Worm (Caenorhabditis elegans) whole organism, L1 larva: Measurements from ENCODE around the gene Y54E2A.4.
A peak's percentile ranks its signal among the peaks of the same experiment; 100 is the strongest.

Experiments
- C04F5.9 ChIP-seq: sonication (generic microtip); optimal IDR thresholded peaks from 2 replicates; lab custom pipeline; 2016; ENCODE audit warnings: missing genetic modification characterization, missing compliant biosample characterization
- F16B12.6 ChIP-seq: fragments of 150-350 bp; optimal IDR thresholded peaks from 2 replicates; lab custom pipeline; 2014; ENCODE audit warnings: missing biosample characterization, missing genetic modification characterization
- Y116A8C.19 ChIP-seq: sonication (generic microtip); optimal IDR thresholded peaks from 2 replicates; lab custom pipeline; 2016; ENCODE audit warnings: missing compliant biosample characterization, missing genetic modification characterization, borderline replicate concordance
- aha-1 ChIP-seq: fragments of 150-350 bp; optimal IDR thresholded peaks from 2 replicates; lab custom pipeline; 2014; ENCODE audit warnings: missing biosample characterization, missing genetic modification characterization
- alr-1 ChIP-seq: fragments of 200-800 bp; sonication (Bioruptor generic); optimal IDR thresholded peaks from 2 replicates; lab custom pipeline; 2018; ENCODE audit warnings: borderline replicate concordance, mild to moderate bottlenecking, missing genetic modification characterization, missing compliant biosample characterization
- aly-2 ChIP-seq: fragments of 150-350 bp; optimal IDR thresholded peaks from 2 replicates; lab custom pipeline; 2014; ENCODE audit warnings: missing biosample characterization, missing genetic modification characterization
- ama-1 ChIP-seq: fragments of 150-350 bp; optimal IDR thresholded peaks from 2 replicates; lab custom pipeline; 2014
- blmp-1 ChIP-seq: fragments of 150-350 bp; optimal IDR thresholded peaks from 2 replicates; lab custom pipeline; 2014; ENCODE audit warnings: missing biosample characterization, missing genetic modification characterization
- ceh-8 ChIP-seq: fragments of 200-800 bp; sonication (Bioruptor generic); optimal IDR thresholded peaks from 2 replicates; lab custom pipeline; 2018; ENCODE audit warnings: mild to moderate bottlenecking, missing genetic modification characterization, moderate library complexity, missing compliant biosample characterization
- ceh-88 ChIP-seq: fragments of 200-800 bp; sonication (Bioruptor generic); IDR thresholded peaks from 2 replicates; pipeline ENCODE4 v1.3.6; 2022; ENCODE audit warnings: missing genetic modification characterization, missing compliant biosample characterization
- ceh-90 ChIP-seq: sonication (generic microtip); optimal IDR thresholded peaks from 2 replicates; lab custom pipeline; 2016; ENCODE audit warnings: missing genetic modification characterization, missing compliant biosample characterization
- dpl-1 ChIP-seq, 3 experiments: fragments of 150-350 bp in 2 of 3; sonication (generic microtip) in 1 of 3; optimal IDR thresholded peaks; 2 replicates each; lab custom pipeline; 2014 to 2017; ENCODE audit warnings: missing biosample characterization in 3 of 3, missing genetic modification characterization in 3 of 3, missing genetic modification reagents in 3 of 3
- dsc-1 ChIP-seq: sonication (generic microtip); optimal IDR thresholded peaks from 2 replicates; lab custom pipeline; 2016; ENCODE audit warnings: mild to moderate bottlenecking, missing genetic modification characterization, missing compliant biosample characterization
- efl-1 ChIP-seq, 4 experiments: fragments of 150-350 bp; optimal IDR thresholded peaks in 3 of 4; peaks in 1 of 4; 1 replicate in 1 of 4; 2 replicates in 3 of 4; lab custom pipeline; 2014; ENCODE audit warnings: missing biosample characterization in 2 of 4, missing genetic modification characterization in 2 of 4, missing genetic modification reagents in 2 of 4
- egl-13 ChIP-seq: sonication (generic microtip); optimal IDR thresholded peaks from 2 replicates; lab custom pipeline; 2016; ENCODE audit warnings: missing genotype, missing genetic modification reagents, missing genetic modification characterization, missing compliant biosample characterization
- egl-27 ChIP-seq, 2 experiments: fragments of 150-350 bp in 1 of 2; sonication (generic microtip); optimal IDR thresholded peaks; 3 replicates each; lab custom pipeline; 2017 to 2018; ENCODE audit warnings: missing biosample characterization in 2 of 2, missing genetic modification characterization in 2 of 2, missing genetic modification reagents in 2 of 2
- elt-2 ChIP-seq: sonication (generic microtip); optimal IDR thresholded peaks from 2 replicates; lab custom pipeline; 2016; ENCODE audit warnings: missing genetic modification characterization, mild to moderate bottlenecking, inconsistent platforms, missing compliant biosample characterization, missing genetic modification reagents
- elt-3 ChIP-seq, 6 experiments: fragments of 150-350 bp in 1 of 6; sonication (generic microtip); optimal IDR thresholded peaks; 2 replicates each; lab custom pipeline; 2017 to 2018; ENCODE audit warnings: missing biosample characterization in 6 of 6, missing genetic modification characterization in 6 of 6, inconsistent platforms in 1 of 6
- fkh-4 ChIP-seq: sonication (generic microtip); optimal IDR thresholded peaks from 2 replicates; lab custom pipeline; 2016; ENCODE audit warnings: missing compliant biosample characterization, missing genetic modification characterization, borderline replicate concordance
- fkh-8 ChIP-seq: sonication (generic microtip); optimal IDR thresholded peaks from 2 replicates; lab custom pipeline; 2016; ENCODE audit warnings: mild to moderate bottlenecking, missing genetic modification characterization, missing compliant biosample characterization
- fos-1 ChIP-seq: fragments of 150-350 bp; optimal IDR thresholded peaks from 2 replicates; lab custom pipeline; 2014; ENCODE audit warnings: missing biosample characterization, missing genetic modification characterization
- hpl-2 ChIP-seq: fragments of 150-350 bp; optimal IDR thresholded peaks from 2 replicates; lab custom pipeline; 2014; ENCODE audit warnings: missing biosample characterization, missing genetic modification reagents, missing genetic modification characterization
- irx-1 ChIP-seq: sonication (generic microtip); optimal IDR thresholded peaks from 2 replicates; lab custom pipeline; 2016; ENCODE audit warnings: missing genetic modification characterization, missing compliant biosample characterization
- lin-14 ChIP-seq: fragments of 200-800 bp; sonication (Bioruptor generic); optimal IDR thresholded peaks from 2 replicates; lab custom pipeline; 2018; ENCODE audit warnings: mild to moderate bottlenecking, missing genetic modification characterization, moderate library complexity, missing compliant biosample characterization
- lin-15B ChIP-seq: fragments of 150-350 bp; sonication (generic microtip); optimal IDR thresholded peaks from 3 replicates; lab custom pipeline; 2014; ENCODE audit warnings: missing biosample characterization, missing genetic modification characterization
- lir-3 ChIP-seq: sonication (generic microtip); optimal IDR thresholded peaks from 2 replicates; lab custom pipeline; 2016; ENCODE audit warnings: mild to moderate bottlenecking, missing genetic modification characterization, moderate library complexity, missing compliant biosample characterization; ENCODE audit not compliant: poor library complexity
- lsy-2 ChIP-seq, 2 experiments: fragments of 150-350 bp; optimal IDR thresholded peaks; 2 replicates each; lab custom pipeline; 2014; ENCODE audit warnings: missing biosample characterization in 2 of 2, missing genetic modification characterization in 2 of 2
- mef-2 ChIP-seq: fragments of 150-350 bp; optimal IDR thresholded peaks from 2 replicates; lab custom pipeline; 2014; ENCODE audit warnings: missing biosample characterization, missing genetic modification characterization
- mep-1 ChIP-seq: fragments of 150-350 bp; optimal IDR thresholded peaks from 2 replicates; lab custom pipeline; 2014; ENCODE audit warnings: missing biosample characterization, missing genetic modification characterization
- nhr-12 ChIP-seq: sonication (generic microtip); optimal IDR thresholded peaks from 2 replicates; lab custom pipeline; 2017; ENCODE audit warnings: missing biosample characterization, missing genetic modification characterization
- nhr-47 ChIP-seq: sonication (generic microtip); optimal IDR thresholded peaks from 2 replicates; lab custom pipeline; 2016; ENCODE audit warnings: mild to moderate bottlenecking, missing genetic modification characterization, moderate library complexity, missing compliant biosample characterization
- nhr-71 ChIP-seq: sonication (generic microtip); optimal IDR thresholded peaks from 2 replicates; lab custom pipeline; 2016; ENCODE audit warnings: mild to moderate bottlenecking, missing genetic modification characterization, moderate library complexity, missing compliant biosample characterization
- nhr-76 ChIP-seq: sonication (generic microtip); optimal IDR thresholded peaks from 2 replicates; lab custom pipeline; 2017; ENCODE audit warnings: missing biosample characterization, missing genetic modification characterization
- nhr-90 ChIP-seq: sonication (generic microtip); optimal IDR thresholded peaks from 2 replicates; lab custom pipeline; 2016; ENCODE audit warnings: mild to moderate bottlenecking, missing genetic modification characterization, missing compliant biosample characterization; ENCODE audit not compliant: poor library complexity
- pag-3 ChIP-seq: sonication (generic microtip); optimal IDR thresholded peaks from 2 replicates; lab custom pipeline; 2017; ENCODE audit warnings: missing genetic modification characterization, mild to moderate bottlenecking, missing compliant biosample characterization, antibody characterized with exemption, borderline replicate concordance; ENCODE audit not compliant: insufficient read depth
- pax-3 ChIP-seq: fragments of 200-800 bp; sonication (Bioruptor generic); optimal IDR thresholded peaks from 2 replicates; lab custom pipeline; 2018; ENCODE audit warnings: mild to moderate bottlenecking, missing genetic modification characterization, moderate library complexity, missing compliant biosample characterization
- pqm-1 ChIP-seq: sonication (generic microtip); optimal IDR thresholded peaks from 3 replicates; lab custom pipeline; 2017; ENCODE audit warnings: missing biosample characterization, missing genetic modification characterization
- rnt-1 ChIP-seq: sonication (generic microtip); optimal IDR thresholded peaks from 2 replicates; lab custom pipeline; 2016; ENCODE audit warnings: mild to moderate bottlenecking, missing genetic modification characterization, moderate library complexity, missing compliant biosample characterization
- snpc-4 ChIP-seq: fragments of 150-350 bp; optimal IDR thresholded peaks from 2 replicates; lab custom pipeline; 2014; ENCODE audit warnings: missing biosample characterization, missing genetic modification characterization
- swsn-7 ChIP-seq: sonication (generic microtip); optimal IDR thresholded peaks from 2 replicates; lab custom pipeline; 2016; ENCODE audit warnings: missing genetic modification characterization, missing compliant biosample characterization
- tbx-2 ChIP-seq: sonication (generic microtip); optimal IDR thresholded peaks from 2 replicates; lab custom pipeline; 2016; ENCODE audit warnings: missing genetic modification characterization, missing compliant biosample characterization
- unc-30 ChIP-seq: sonication (generic microtip); optimal IDR thresholded peaks from 2 replicates; lab custom pipeline; 2017; ENCODE audit warnings: missing biosample characterization, missing genetic modification characterization
- unc-86 ChIP-seq: sonication (generic microtip); optimal IDR thresholded peaks from 2 replicates; lab custom pipeline; 2016; ENCODE audit warnings: missing genetic modification characterization, missing compliant biosample characterization
- vab-15 ChIP-seq: sonication (generic microtip); optimal IDR thresholded peaks from 2 replicates; lab custom pipeline; 2017; ENCODE audit warnings: missing genotype, mild to moderate bottlenecking, missing genetic modification characterization, missing compliant biosample characterization
- xbp-1 ChIP-seq: sonication (generic microtip); optimal IDR thresholded peaks from 2 replicates; lab custom pipeline; 2016; ENCODE audit warnings: missing genetic modification characterization, missing compliant biosample characterization
- ztf-11 ChIP-seq, 2 experiments: sonication (generic microtip); optimal IDR thresholded peaks; 2 replicates each; lab custom pipeline; 2016 to 2017; ENCODE audit warnings: missing genetic modification characterization in 2 of 2, missing biosample characterization in 1 of 2, missing compliant biosample characterization in 1 of 2

Y54E2A.4 gene

ce11 chrII:14819258-14819985 is 65.0 kb downstream of the Y54E2A.4 start:
- TF ChIP-seq pax-3 (tag; lab: Kevin White, UChicago) = no peak
- TF ChIP-seq, all 84 proteins: peak for 0

ce11 chrII:14820460-14820859 is 66.0 kb downstream of the Y54E2A.4 start:
- TF ChIP-seq dpl-1 (GFP tag; optimal IDR thresholded peaks at IDR 0.05; lab: Kevin White, UChicago) = peak in 1 of 3 experiments; percentile 13
- TF ChIP-seq aly-2 (tag; lab: Kevin White, UChicago) = no peak
- peak; percentile 63 for TF ChIP-seq dsc-1
- TF ChIP-seq fos-1 (tag; lab: Kevin White, UChicago) = peak; percentile 5
- peak; percentile 52 for TF ChIP-seq nhr-71
- peak; percentile 33 for TF ChIP-seq nhr-47
- no peak for TF ChIP-seq elt-3 (tag; optimal IDR thresholded peaks at IDR 0.05; lab: Kevin White, UChicago)
- TF ChIP-seq pax-3 (tag; lab: Kevin White, UChicago) = no peak
- peak; percentile 18 for TF ChIP-seq mep-1
- no peak for TF ChIP-seq nhr-12
- peak; percentile 23 for TF ChIP-seq ceh-8 (GFP tag; lab: Kevin White, UChicago)
- no peak for TF ChIP-seq efl-1 (optimal IDR thresholded peaks at IDR 0.05; lab: Kevin White, UChicago)
- TF ChIP-seq efl-1 (GFP tag; optimal IDR thresholded peaks at IDR 0.05 in 1 of 2; lab: Kevin White, UChicago) = peak in 1 of 2 experiments; percentile 50
- no peak for TF ChIP-seq mef-2 (tag; lab: Kevin White, UChicago)
- TF ChIP-seq fkh-8 = peak; percentile 53
- TF ChIP-seq lin-14 (GFP tag; lab: Kevin White, UChicago) = peak; percentile 23
- TF ChIP-seq rnt-1 (tag; lab: Kevin White, UChicago) = no peak

ce11 chrII:14822419-14822818 is 68.0 kb downstream of the Y54E2A.4 start:
- peak; percentile 23 for TF ChIP-seq fkh-4 (tag; lab: Kevin White, UChicago)
- 0 out of 2 replicates have a peak, but pooled peaks have one; percentile 10 for TF ChIP-seq ceh-88
- TF ChIP-seq aha-1 (tag; lab: Kevin White, UChicago) = no peak
- TF ChIP-seq fkh-8 = no peak
- no peak for TF ChIP-seq F16B12.6 (tag; lab: Kevin White, UChicago)
- peak; percentile 74 for TF ChIP-seq elt-2
- TF ChIP-seq egl-13 = no peak
- no peak for TF ChIP-seq nhr-76
- no peak for TF ChIP-seq egl-27 (tag; optimal IDR thresholded peaks at IDR 0.05; lab: Kevin White, UChicago)
- no peak for TF ChIP-seq unc-86 (tag; lab: Kevin White, UChicago)
- TF ChIP-seq xbp-1 (tag; lab: Kevin White, UChicago) = peak; percentile 58
- peak; percentile 20 for TF ChIP-seq C04F5.9
- TF ChIP-seq snpc-4 = peak; percentile 41
- peak; percentile 38 for TF ChIP-seq vab-15 (tag; lab: Kevin White, UChicago)
- TF ChIP-seq nhr-90 (tag; lab: Kevin White, UChicago) = peak; percentile 93
- no peak for TF ChIP-seq alr-1
- TF ChIP-seq efl-1 (optimal IDR thresholded peaks at IDR 0.05; lab: Kevin White, UChicago) = peak; percentile 78 to 84
- peak; percentile 55 to 96 for TF ChIP-seq efl-1 (GFP tag; optimal IDR thresholded peaks at IDR 0.05 in 1 of 2; lab: Kevin White, UChicago)
- no peak for TF ChIP-seq pqm-1 (tag; lab: Kevin White, UChicago)
- no peak for TF ChIP-seq Y116A8C.19
- no peak for TF ChIP-seq ztf-11 (tag; optimal IDR thresholded peaks at IDR 0.05; lab: Kevin White, UChicago)
- TF ChIP-seq hpl-2 (GFP tag; lab: Kevin White, UChicago) = no peak
- peak; percentile 62 to 68 for TF ChIP-seq lsy-2 (tag; optimal IDR thresholded peaks at IDR 0.05; lab: Kevin White, UChicago)
- peak; percentile 91 for TF ChIP-seq lin-14 (GFP tag; lab: Kevin White, UChicago)
- no peak for TF ChIP-seq ama-1 (lab: Kevin White, UChicago)
- peak; percentile 78 for TF ChIP-seq tbx-2 (tag; lab: Kevin White, UChicago)
- peak; percentile 73 for TF ChIP-seq mep-1
- no peak for TF ChIP-seq ceh-90 (tag; lab: Kevin White, UChicago)
- peak; percentile 84 for TF ChIP-seq blmp-1 (tag; lab: Kevin White, UChicago)
- peak; percentile 73 for TF ChIP-seq lir-3 (tag; lab: Kevin White, UChicago)
- peak; percentile 57 for TF ChIP-seq irx-1 (tag; lab: Kevin White, UChicago)
- TF ChIP-seq swsn-7 (tag; lab: Kevin White, UChicago) = peak; percentile 69
- no peak for TF ChIP-seq unc-30 (tag; lab: Kevin White, UChicago)
- TF ChIP-seq fos-1 (tag; lab: Kevin White, UChicago) = peak; percentile 62
- peak in 2 of 6 experiments; percentile 34 to 81 for TF ChIP-seq elt-3 (tag; optimal IDR thresholded peaks at IDR 0.05; lab: Kevin White, UChicago)
- no peak for TF ChIP-seq lin-15B (tag; lab: Kevin White, UChicago)
- TF ChIP-seq pag-3 (tag; lab: Kevin White, UChicago) = no peak
